Worm (Caenorhabditis elegans) whole organism, L4 larva: ENCODE results near the gene Y66D12A.3.

Experiments
- F26F4.8 ChIP-seq: fragments of 200-800 bp; sonication (Bioruptor generic); conservative IDR thresholded peaks from 2 replicates; pipeline ENCODE4 v1.3.6; 2022; ENCODE audit warnings: missing genetic modification characterization, missing compliant biosample characterization
- F44E2.7 ChIP-seq: fragments of 200-800 bp; sonication (Bioruptor generic); IDR thresholded peaks from 2 replicates; pipeline ENCODE4 v2.1.2; 2022; ENCODE audit warnings: missing genetic modification characterization, missing compliant biosample characterization
- Y105C5A.15 ChIP-seq: fragments of 200-800 bp; sonication (Bioruptor generic); IDR thresholded peaks from 2 replicates; pipeline ENCODE4 v1.3.6; 2022; ENCODE audit warnings: missing genetic modification characterization, missing compliant biosample characterization
- Y5F2A.4 ChIP-seq: fragments of 200-800 bp; sonication (Bioruptor generic); optimal IDR thresholded peaks from 2 replicates; lab custom pipeline; 2018; ENCODE audit warnings: mild to moderate bottlenecking, missing genetic modification characterization, missing compliant biosample characterization
- aha-1 ChIP-seq: fragments of 150-350 bp; peaks from one replicate; lab custom pipeline; 2014; ENCODE audit warnings: missing biosample characterization, missing genetic modification characterization
- aly-2 ChIP-seq: sonication (generic microtip); optimal IDR thresholded peaks from 2 replicates; lab custom pipeline; 2018; ENCODE audit warnings: missing biosample characterization, missing genetic modification characterization
- attf-4 ChIP-seq: sonication (generic microtip); optimal IDR thresholded peaks from 3 replicates; lab custom pipeline; 2017; ENCODE audit warnings: missing biosample characterization, missing genetic modification characterization
- ceh-44 ChIP-seq: fragments of 200-800 bp; sonication (Bioruptor generic); IDR thresholded peaks from 2 replicates; pipeline ENCODE4 v1.3.6; 2022; ENCODE audit warnings: missing genetic modification reagents, missing genetic modification characterization, missing compliant biosample characterization
- daf-8 ChIP-seq: fragments of 200-800 bp; sonication (Bioruptor generic); IDR thresholded peaks from 2 replicates; pipeline ENCODE4 v1.3.6; 2022; ENCODE audit warnings: missing genetic modification characterization, missing compliant biosample characterization
- dmd-8 ChIP-seq: fragments of 200-800 bp; sonication (Bioruptor generic); IDR thresholded peaks from 2 replicates; pipeline ENCODE4 v1.3.6; 2022; ENCODE audit warnings: missing genetic modification characterization, missing compliant biosample characterization
- egl-43 ChIP-seq: fragments of 200-800 bp; sonication (Bioruptor generic); IDR thresholded peaks from 2 replicates; pipeline ENCODE4 v1.3.6; 2022; ENCODE audit warnings: missing genetic modification reagents, missing genetic modification characterization, missing compliant biosample characterization
- hif-1 ChIP-seq, 2 experiments: sonication (generic microtip); optimal IDR thresholded peaks; 2 replicates each; lab custom pipeline; 2016 to 2017; ENCODE audit warnings: missing compliant biosample characterization in 2 of 2, missing genetic modification characterization in 2 of 2, missing genetic modification reagents in 2 of 2, missing genotype in 2 of 2, mild to moderate bottlenecking in 1 of 2
- hmg-1.1 ChIP-seq: fragments of 200-800 bp; sonication (Bioruptor generic); IDR thresholded peaks from 2 replicates; pipeline ENCODE4 v1.3.6; 2022; ENCODE audit warnings: missing genetic modification reagents, missing genetic modification characterization, missing compliant biosample characterization
- lin-13 ChIP-seq: fragments of 150-350 bp; optimal IDR thresholded peaks from 2 replicates; lab custom pipeline; 2014; ENCODE audit warnings: missing biosample characterization, missing genetic modification reagents, missing genetic modification characterization
- lsy-2 ChIP-seq, 2 experiments: fragments of 150-350 bp in 1 of 2; sonication (generic microtip) in 1 of 2; optimal IDR thresholded peaks; 2 replicates each; lab custom pipeline; 2014 to 2017; ENCODE audit warnings: missing biosample characterization in 2 of 2, missing genetic modification characterization in 2 of 2
- mes-2 ChIP-seq: sonication (generic microtip); optimal IDR thresholded peaks from 2 replicates; lab custom pipeline; 2016; ENCODE audit warnings: missing genotype, mild to moderate bottlenecking, missing genetic modification characterization, missing compliant biosample characterization; ENCODE audit not compliant: poor library complexity, severe bottlenecking
- mxl-3 ChIP-seq: fragments of 200-800 bp; sonication (Bioruptor generic); optimal IDR thresholded peaks from 2 replicates; lab custom pipeline; 2018; ENCODE audit warnings: mild to moderate bottlenecking, missing genetic modification characterization, missing compliant biosample characterization
- nhr-11 ChIP-seq: fragments of 150-350 bp; optimal IDR thresholded peaks from 2 replicates; lab custom pipeline; 2014; ENCODE audit warnings: missing biosample characterization, missing genetic modification characterization
- nhr-25 ChIP-seq: sonication (generic microtip); optimal IDR thresholded peaks from 2 replicates; lab custom pipeline; 2017; ENCODE audit warnings: missing genetic modification characterization, mild to moderate bottlenecking, missing compliant biosample characterization, antibody characterized with exemption, moderate library complexity, borderline replicate concordance; ENCODE audit not compliant: insufficient read depth
- nhr-6 ChIP-seq: fragments of 150-350 bp; optimal IDR thresholded peaks from 2 replicates; lab custom pipeline; 2014; ENCODE audit warnings: missing biosample characterization, missing genetic modification characterization
- pha-4 ChIP-seq, 2 experiments: fragments of 150-350 bp in 1 of 2; fragments of 200-800 bp in 1 of 2; sonication (Bioruptor generic) in 1 of 2; IDR thresholded peaks in 1 of 2; optimal IDR thresholded peaks in 1 of 2; 2 replicates each; pipeline versions ENCODE4 v1.3.6 to Lab custom; 2014 to 2022; ENCODE audit warnings: missing genetic modification characterization in 2 of 2, missing genetic modification reagents in 2 of 2, missing biosample characterization in 1 of 2, missing compliant biosample characterization in 1 of 2
- php-3 ChIP-seq: fragments of 200-800 bp; sonication (Bioruptor generic); IDR thresholded peaks from 2 replicates; pipeline ENCODE4 v1.3.6; 2022; ENCODE audit warnings: missing genetic modification reagents, missing genetic modification characterization, missing compliant biosample characterization
- pqm-1 ChIP-seq: sonication (generic microtip); optimal IDR thresholded peaks from 2 replicates; lab custom pipeline; 2017; ENCODE audit warnings: missing biosample characterization, missing genetic modification characterization
- set-16 ChIP-seq: fragments of 200-800 bp; sonication (Bioruptor generic); IDR thresholded peaks from 2 replicates; pipeline ENCODE4 v1.3.6; 2022; ENCODE audit warnings: missing genetic modification reagents, missing genetic modification characterization, missing compliant biosample characterization
- spr-3 ChIP-seq: fragments of 200-800 bp; sonication (Bioruptor generic); optimal IDR thresholded peaks from 2 replicates; lab custom pipeline; 2018; ENCODE audit warnings: mild to moderate bottlenecking, missing genetic modification characterization, missing compliant biosample characterization
- tag-97 ChIP-seq: fragments of 200-800 bp; sonication (Bioruptor generic); IDR thresholded peaks from 2 replicates; pipeline ENCODE4 v1.3.6; 2022; ENCODE audit warnings: missing genetic modification characterization, missing compliant biosample characterization
- unc-62 ChIP-seq, 3 experiments: fragments of 150-350 bp in 1 of 3; sonication (generic microtip); optimal IDR thresholded peaks in 2 of 3; peaks in 1 of 3; 1 replicate in 1 of 3; 2 replicates in 2 of 3; lab custom pipeline; 2014 to 2017; ENCODE audit warnings: missing biosample characterization in 3 of 3, missing genetic modification characterization in 3 of 3, missing genetic modification reagents in 3 of 3, missing genotype in 1 of 3
- ztf-11 ChIP-seq: fragments of 150-350 bp; optimal IDR thresholded peaks from 2 replicates; lab custom pipeline; 2014; ENCODE audit warnings: missing biosample characterization, missing genetic modification characterization

Y66D12A.3 gene

ce11 chrIII:11554701-11555111 lies 34.3 kb upstream of the Y66D12A.3 start (continued):
- TF ChIP-seq pha-4 (GFP tag; IDR thresholded peaks at IDR 0.05; lab: Robert Waterston, UW) (peak; percentile 70; the same call in 1 of the 2 replicates), pha-4 (tag; optimal IDR thresholded peaks at IDR 0.05; lab: Kevin White, UChicago) (no peak), Y105C5A.15 (0 out of 2 replicates have a peak, but pooled peaks have one; percentile 30), aha-1 (no peak), unc-62 (GFP tag; optimal IDR thresholded peaks at IDR 0.05 in 1 of 2; lab: Kevin White, UChicago) (peak in 1 of 2 experiments; percentile 34), unc-62 (tag; optimal IDR thresholded peaks at IDR 0.05; lab: Kevin White, UChicago) (no peak)

ce11 chrIII:11556860-11557259 lies 32.2 kb upstream of the Y66D12A.3 start:
- peak; percentile 35 for TF ChIP-seq nhr-25 (tag; lab: Kevin White, UChicago)
- peak; percentile 81 for TF ChIP-seq set-16 (GFP tag; lab: Robert Waterston, UW)
- TF ChIP-seq nhr-11 (tag; lab: Kevin White, UChicago): no peak
- peak in 1 of 2 experiments; percentile 99 for TF ChIP-seq unc-62 (GFP tag; optimal IDR thresholded peaks at IDR 0.05 in 1 of 2; lab: Kevin White, UChicago)
- TF ChIP-seq unc-62 (tag; optimal IDR thresholded peaks at IDR 0.05; lab: Kevin White, UChicago): no peak
- TF ChIP-seq aha-1: peak; percentile 5

- TF ChIP-seq lsy-2 (tag; optimal IDR thresholded peaks at IDR 0.05; lab: Kevin White, UChicago): no peak
- 0 out of 2 replicates have a peak, but pooled peaks have one; percentile 7 for TF ChIP-seq set-16 (GFP tag; lab: Robert Waterston, UW)
- TF ChIP-seq lin-13 (GFP tag; lab: Kevin White, UChicago): no peak
- no peak for TF ChIP-seq F26F4.8 (GFP tag; lab: Robert Waterston, UW)
- TF ChIP-seq dmd-8: 0 out of 2 replicates have a peak, but pooled peaks have one; percentile 24
- TF ChIP-seq spr-3 (GFP tag; lab: Kevin White, UChicago): no peak
- TF ChIP-seq nhr-25 (tag; lab: Kevin White, UChicago): peak; percentile 49
Observed at ce11 chrIII:11558251-11558650, 30.8 kb upstream of the Y66D12A.3 start.

- no peak for TF ChIP-seq Y5F2A.4 (GFP tag; lab: Kevin White, UChicago)
- TF ChIP-seq attf-4 (tag; lab: Kevin White, UChicago): no peak
- no peak for TF ChIP-seq php-3
- TF ChIP-seq aly-2 (tag; lab: Kevin White, UChicago): no peak
- peak; percentile 59 for TF ChIP-seq set-16 (GFP tag; lab: Robert Waterston, UW)
- TF ChIP-seq nhr-6 (tag; lab: Kevin White, UChicago): no peak
- peak; percentile 37 for TF ChIP-seq nhr-25 (tag; lab: Kevin White, UChicago)
Observed at ce11 chrIII:11559677-11560076, 29.3 kb upstream of the Y66D12A.3 start.

- no peak for TF ChIP-seq Y5F2A.4 (GFP tag; lab: Kevin White, UChicago)
- TF ChIP-seq aha-1: peak; percentile 19
- no peak for TF ChIP-seq php-3
- TF ChIP-seq hmg-1.1: 0 out of 2 replicates have a peak, but pooled peaks have one; percentile 18
- no peak for TF ChIP-seq ztf-11
- no peak for TF ChIP-seq hif-1 (tag; optimal IDR thresholded peaks at IDR 0.05; lab: Kevin White, UChicago)
- no peak for TF ChIP-seq set-16 (GFP tag; lab: Robert Waterston, UW)
- TF ChIP-seq ceh-44 (GFP tag; lab: Robert Waterston, UW): no peak
- TF ChIP-seq, all 104 proteins: peak for 2
Observed at ce11 chrIII:11560504-11561202, 28.4 kb upstream of the Y66D12A.3 start, which contains the start of gene ztf-29. ztf-29 (plus strand) TSS chrIII:11561152.

ce11 chrIII:11561597-11561996 lies 27.4 kb upstream of the Y66D12A.3 start:
- TF ChIP-seq F44E2.7 (GFP tag; lab: Robert Waterston, UW): no peak
- no peak for TF ChIP-seq daf-8 (GFP tag; lab: Robert Waterston, UW)
- no peak for TF ChIP-seq tag-97 (GFP tag; lab: Robert Waterston, UW)
- TF ChIP-seq dmd-8: no peak
- peak; percentile 86 for TF ChIP-seq set-16 (GFP tag; lab: Robert Waterston, UW)
- TF ChIP-seq egl-43 (GFP tag; lab: Robert Waterston, UW): no peak
- TF ChIP-seq mes-2 (tag; lab: Kevin White, UChicago): no peak
- no peak for TF ChIP-seq mxl-3 (GFP tag; lab: Kevin White, UChicago)
- TF ChIP-seq pqm-1 (tag; lab: Kevin White, UChicago): no peak
